Fruit fly (Drosophila melanogaster): ENCODE results near the gene CG7115.

Gene CG7115

dm6 chr2L:7828231-7828630, 7.3 kb downstream of the CG7115 start (continued):
- TF ChIP-seq oc (tag; optimal IDR thresholded peaks at IDR 0.05) = peak; percentile 4
- no peak for TF ChIP-seq sob (GFP tag; IDR thresholded peaks at IDR 0.05)
- TF ChIP-seq CG12659 (GFP tag; optimal IDR thresholded peaks at IDR 0.05) = peak; percentile 69
- peak; percentile 50 for TF ChIP-seq CG8281 (tag; optimal IDR thresholded peaks at IDR 0.05)
- TF ChIP-seq CG5180 (GFP tag; optimal IDR thresholded peaks at IDR 0.05) = no peak
- no peak for TF ChIP-seq crc (GFP tag; optimal IDR thresholded peaks at IDR 0.05)
- TF ChIP-seq CG8765 (GFP tag; IDR thresholded peaks at IDR 0.05) = 0 out of 2 replicates have a peak, but pooled peaks have one; percentile 59
- TF ChIP-seq CG14860 (GFP tag; IDR thresholded peaks at IDR 0.05; ENCODE audit: partially characterized antibody) = peak; percentile 61; the same call in 2 of the 3 replicates
- TF ChIP-seq Dp (GFP tag; optimal IDR thresholded peaks at IDR 0.05) = no peak
- TF ChIP-seq lab (GFP tag; optimal IDR thresholded peaks at IDR 0.05) = peak; percentile 58

- TF ChIP-seq dm (GFP tag; optimal IDR thresholded peaks at IDR 0.05) (no peak), Atf-2 (GFP tag; optimal IDR thresholded peaks at IDR 0.05) (no peak), vfl (GFP tag; optimal IDR thresholded peaks at IDR 0.05) (no peak), CG34376 (GFP tag; optimal IDR thresholded peaks at IDR 0.05) (no peak), HLH3B (GFP tag; IDR thresholded peaks at IDR 0.05) (no peak), CG7357 (GFP tag; IDR thresholded peaks at IDR 0.05) (no peak), Dip2 (GFP tag; IDR thresholded peaks at IDR 0.05) (no peak), schlank (tag; optimal IDR thresholded peaks at IDR 0.05) (no peak), GATAe (GFP tag; conservative IDR thresholded peaks at IDR 0.05) (no peak), CG17359 (tag; optimal IDR thresholded peaks at IDR 0.05) (peak; percentile 38), Ets65A (GFP tag) (no peak), CG4328 (GFP tag; optimal IDR thresholded peaks at IDR 0.05) (no peak), pzg (GFP tag; optimal IDR thresholded peaks at IDR 0.05) (no peak), CG8765 (GFP tag; IDR thresholded peaks at IDR 0.05) (no peak), ems (GFP tag; optimal IDR thresholded peaks at IDR 0.05) (no peak), Max (GFP tag; optimal IDR thresholded peaks at IDR 0.05) (no peak), Dll (GFP tag; IDR thresholded peaks at IDR 0.05; ENCODE audit: partially characterized antibody) (no peak), CkIIα-i1 (GFP tag; IDR thresholded peaks at IDR 0.05) (no peak), nerfin-2 (GFP tag; IDR thresholded peaks at IDR 0.05; ENCODE audit: partially characterized antibody) (no peak), CG32772 (GFP tag; IDR thresholded peaks at IDR 0.05) (peak; percentile 57; the same call in 1 of the 2 replicates), Dfd (GFP tag; optimal IDR thresholded peaks at IDR 0.05) (no peak), CG3407 (GFP tag; optimal IDR thresholded peaks at IDR 0.05) (no peak), yki (optimal IDR thresholded peaks at IDR 0.05) (peak; percentile 51), CG13424 (tag; optimal IDR thresholded peaks at IDR 0.05) (no peak), p53 (GFP tag; optimal IDR thresholded peaks at IDR 0.05) (no peak), CG9215 (GFP tag; IDR thresholded peaks at IDR 0.05) (no peak), CHES-1-like (GFP tag; optimal IDR thresholded peaks at IDR 0.05) (peak; percentile 14), CG2712 (tag; optimal IDR thresholded peaks at IDR 0.05) (no peak), HLH4C (GFP tag; IDR thresholded peaks at IDR 0.05; ENCODE audit: partially characterized antibody) (no peak), Bdp1 (GFP tag; optimal IDR thresholded peaks at IDR 0.05) (no peak), al (GFP tag; IDR thresholded peaks at IDR 0.05) (no peak), Sry-δ (GFP tag; optimal IDR thresholded peaks at IDR 0.05) (no peak), sna (GFP tag; IDR thresholded peaks at IDR 0.05; ENCODE audit: partially characterized antibody) (no peak), phol (tag; optimal IDR thresholded peaks at IDR 0.05) (no peak), CG2889 (GFP tag; IDR thresholded peaks at IDR 0.05) (no peak), E2f2 (GFP tag; IDR thresholded peaks at IDR 0.05) (no peak), CG1792 (GFP tag; optimal IDR thresholded peaks at IDR 0.05) (no peak), CG6175 (GFP tag; IDR thresholded peaks at IDR 0.05) (no peak), lab (GFP tag; optimal IDR thresholded peaks at IDR 0.05) (peak; percentile 23), CG9797 (GFP tag; optimal IDR thresholded peaks at IDR 0.05) (no peak), pho (GFP tag; optimal IDR thresholded peaks at IDR 0.05) (no peak), Dek (tag; optimal IDR thresholded peaks at IDR 0.05) (no peak), tap (tag; optimal IDR thresholded peaks at IDR 0.05) (no peak)
Observed at dm6 chr2L:7828901-7829300, 8.0 kb downstream of the CG7115 start.
